Fruit fly (Drosophila melanogaster): Measurements from ENCODE around the gene sp3.

sp3 gene

DNA sequence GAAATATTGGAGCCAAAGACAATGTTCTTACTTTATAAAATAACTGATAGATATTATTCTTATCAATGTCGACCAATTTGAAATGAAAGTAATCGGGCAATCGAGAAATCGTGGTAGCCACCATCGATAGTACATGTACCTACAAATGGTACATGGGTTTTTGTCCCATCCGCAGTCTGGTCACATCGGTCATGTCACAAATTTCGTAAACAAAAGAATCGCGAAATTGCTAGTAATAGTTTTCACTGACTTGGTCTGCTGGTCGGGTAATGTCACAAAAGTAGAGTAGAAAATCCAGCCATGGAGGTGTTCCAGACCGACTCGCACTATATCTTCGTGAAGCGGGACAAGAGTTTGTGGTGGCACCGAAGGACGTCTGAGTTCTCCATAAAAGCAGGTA lies at the start of gene sp3:
sp3 (plus strand) TSS at position 173 of the 400 bp plus-strand sequence.
- no peak for TF ChIP-seq h (GFP tag; optimal IDR thresholded peaks at IDR 0.05)
- TF ChIP-seq woc (GFP tag; optimal IDR thresholded peaks at IDR 0.05), result no peak
- no peak for TF ChIP-seq tai (GFP tag; optimal IDR thresholded peaks at IDR 0.05)
- TF ChIP-seq CG32264 (GFP tag; optimal IDR thresholded peaks at IDR 0.05), result no peak
- TF ChIP-seq lola (GFP tag; optimal IDR thresholded peaks at IDR 0.05), result no peak
- no peak for TF ChIP-seq brk (GFP tag; optimal IDR thresholded peaks at IDR 0.05)
- TF ChIP-seq Hr78 (GFP tag; optimal IDR thresholded peaks at IDR 0.05), result no peak
- TF ChIP-seq foxo (GFP tag; optimal IDR thresholded peaks at IDR 0.05), result no peak
- no peak for TF ChIP-seq Vsx2 (GFP tag; optimal IDR thresholded peaks at IDR 0.05; ENCODE audit: partially characterized antibody)
- TF ChIP-seq Abd-B (GFP tag; optimal IDR thresholded peaks at IDR 0.05), result no peak
- no peak for TF ChIP-seq ey (GFP tag; optimal IDR thresholded peaks at IDR 0.05)
- TF ChIP-seq br (GFP tag; optimal IDR thresholded peaks at IDR 0.05), result no peak
- TF ChIP-seq HLH106 (tag; optimal IDR thresholded peaks at IDR 0.05), result no peak
- TF ChIP-seq dsf (GFP tag; optimal IDR thresholded peaks at IDR 0.05; ENCODE audit: borderline replicate concordance), result no peak
- no peak for TF ChIP-seq dl (GFP tag; optimal IDR thresholded peaks at IDR 0.05; ENCODE audit: insufficient read depth in 1 of 2, partially characterized antibody in 2 of 2)
- no peak for TF ChIP-seq rgr (GFP tag; optimal IDR thresholded peaks at IDR 0.05)
- no peak for TF ChIP-seq Rel (GFP tag; optimal IDR thresholded peaks at IDR 0.05)
- TF ChIP-seq Rel (tag; optimal IDR thresholded peaks at IDR 0.05), result no peak

dm6 chr3R:21471179-21471578 lies 49.5 kb upstream of the sp3 start:
- TF ChIP-seq Hnf4 (GFP tag; optimal IDR thresholded peaks at IDR 0.05) (no peak), tai (GFP tag; optimal IDR thresholded peaks at IDR 0.05) (no peak), psq (GFP tag; optimal IDR thresholded peaks at IDR 0.05) (no peak), dl (GFP tag; optimal IDR thresholded peaks at IDR 0.05; ENCODE audit: insufficient read depth in 1 of 2, partially characterized antibody in 2 of 2) (no peak), dmrt93B (GFP tag; optimal IDR thresholded peaks at IDR 0.05) (no peak), Hr83 (GFP tag; optimal IDR thresholded peaks at IDR 0.05; ENCODE audit: poor library complexity, severe bottlenecking) (no peak), usp (GFP tag; optimal IDR thresholded peaks at IDR 0.05) (no peak), brk (GFP tag; optimal IDR thresholded peaks at IDR 0.05) (no peak)

dm6 chr3R:21481960-21482359 lies 38.8 kb upstream of the sp3 start, which contains the start of gene Fancm:
Gene Fancm (plus strand): TSS chr3R:21482325.
- TF ChIP-seq Hnf4 (GFP tag; optimal IDR thresholded peaks at IDR 0.05) (peak; percentile 70), Sp1 (GFP tag; optimal IDR thresholded peaks at IDR 0.05) (no peak), brk (GFP tag; optimal IDR thresholded peaks at IDR 0.05) (peak; percentile 66), Vsx2 (GFP tag; optimal IDR thresholded peaks at IDR 0.05; ENCODE audit: partially characterized antibody) (no peak), CrebA (GFP tag; optimal IDR thresholded peaks at IDR 0.05; ENCODE audit: borderline replicate concordance) (no peak), dl (GFP tag; optimal IDR thresholded peaks at IDR 0.05; ENCODE audit: insufficient read depth in 1 of 2, partially characterized antibody in 2 of 2) (no peak), sv (GFP tag; optimal IDR thresholded peaks at IDR 0.05) (peak; percentile 51), GATAd (GFP tag; optimal IDR thresholded peaks at IDR 0.05) (no peak), fru (GFP tag; optimal IDR thresholded peaks at IDR 0.05) (peak; percentile 60), dsf (GFP tag; optimal IDR thresholded peaks at IDR 0.05; ENCODE audit: borderline replicate concordance) (no peak), CG32264 (GFP tag; optimal IDR thresholded peaks at IDR 0.05) (no peak), Hr83 (GFP tag; optimal IDR thresholded peaks at IDR 0.05; ENCODE audit: poor library complexity, severe bottlenecking) (peak; percentile 3), OdsH (GFP tag; optimal IDR thresholded peaks at IDR 0.05) (peak; percentile 55), lola (GFP tag; optimal IDR thresholded peaks at IDR 0.05) (no peak), rgr (GFP tag; optimal IDR thresholded peaks at IDR 0.05) (peak; percentile 62), HLH106 (tag; optimal IDR thresholded peaks at IDR 0.05) (peak; percentile 60), CG9705 (GFP tag; optimal IDR thresholded peaks at IDR 0.05) (peak; percentile 35), ey (GFP tag; optimal IDR thresholded peaks at IDR 0.05) (peak; percentile 58), Hr78 (GFP tag; optimal IDR thresholded peaks at IDR 0.05) (no peak), Jra (GFP tag; optimal IDR thresholded peaks at IDR 0.05) (peak; percentile 63), woc (GFP tag; optimal IDR thresholded peaks at IDR 0.05) (no peak), Mio (GFP tag; optimal IDR thresholded peaks at IDR 0.05) (no peak), sage (GFP tag; optimal IDR thresholded peaks at IDR 0.05) (no peak), psq (GFP tag; optimal IDR thresholded peaks at IDR 0.05) (peak; percentile 49), Rel (GFP tag; optimal IDR thresholded peaks at IDR 0.05) (no peak), Rel (tag; optimal IDR thresholded peaks at IDR 0.05) (no peak), Myc (optimal IDR thresholded peaks at IDR 0.05) (peak; percentile 30), pan (optimal IDR thresholded peaks at IDR 0.05) (no peak), h (GFP tag; optimal IDR thresholded peaks at IDR 0.05) (peak; percentile 58), foxo (GFP tag; optimal IDR thresholded peaks at IDR 0.05) (peak in 1 of 2 experiments; percentile 77), tai (GFP tag; optimal IDR thresholded peaks at IDR 0.05) (no peak), br (GFP tag; optimal IDR thresholded peaks at IDR 0.05) (peak; percentile 60), Abd-B (GFP tag; optimal IDR thresholded peaks at IDR 0.05) (no peak), N (GFP tag; optimal IDR thresholded peaks at IDR 0.05) (no peak), Dfd (GFP tag; optimal IDR thresholded peaks at IDR 0.05) (no peak), jim (GFP tag; optimal IDR thresholded peaks at IDR 0.05) (no peak), Dif (GFP tag; optimal IDR thresholded peaks at IDR 0.05; ENCODE audit: partially characterized antibody) (no peak), dmrt93B (GFP tag; optimal IDR thresholded peaks at IDR 0.05) (peak; percentile 53), usp (GFP tag; optimal IDR thresholded peaks at IDR 0.05) (no peak)
